Worm (Caenorhabditis elegans): ENCODE measurements around the gene F36H5.18.

DNA sequence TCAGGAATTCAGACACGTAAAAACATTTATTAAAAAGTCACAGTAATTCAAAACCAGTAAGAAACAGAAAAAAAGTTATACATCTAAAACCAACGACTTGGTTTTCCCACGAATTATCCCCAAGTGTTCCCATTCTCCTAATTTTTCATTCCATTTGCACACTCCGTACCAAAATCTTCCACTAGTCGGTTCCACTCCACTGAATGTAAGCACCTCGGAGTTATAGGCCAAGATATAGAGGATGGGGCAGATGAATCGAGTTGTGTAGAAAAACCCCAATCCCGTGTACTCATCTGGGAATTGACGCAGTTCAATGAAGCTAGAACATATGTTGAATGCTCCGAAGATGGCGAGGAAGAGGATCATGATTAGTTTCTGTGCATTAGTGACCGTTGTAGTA, 27.5 kb downstream of the F36H5.18 start:
- no peak for TF ChIP-seq ceh-22 (tag; optimal IDR thresholded peaks at IDR 0.05)
- TF ChIP-seq pha-2 (tag; optimal IDR thresholded peaks at IDR 0.05), result no peak
- no peak for TF ChIP-seq nfya-1 (tag; optimal IDR thresholded peaks at IDR 0.05)
- TF ChIP-seq gmeb-2 (tag; optimal IDR thresholded peaks at IDR 0.05), result no peak
- TF ChIP-seq nhr-11 (tag; optimal IDR thresholded peaks at IDR 0.05), result no peak
- no peak for TF ChIP-seq pag-3 (tag; optimal IDR thresholded peaks at IDR 0.05; ENCODE audit: borderline replicate concordance)

Measured in whole organism, late embryonic.